Worm (Caenorhabditis elegans) whole organism, early embryonic: Measurements from ENCODE around the gene Y116A8C.29.

Source experiments
- B0310.2 ChIP-seq: sonication (generic microtip); optimal IDR thresholded peaks from 2 replicates; lab custom pipeline; 2016; ENCODE audit warnings: mild to moderate bottlenecking, missing genetic modification characterization, missing compliant biosample characterization
- F13C5.2 ChIP-seq: sonication (generic microtip); optimal IDR thresholded peaks from 2 replicates; lab custom pipeline; 2017; ENCODE audit warnings: mild to moderate bottlenecking, missing genetic modification characterization, inconsistent platforms, missing compliant biosample characterization
- ama-1 ChIP-seq: fragments of 150-350 bp; optimal IDR thresholded peaks from 2 replicates; lab custom pipeline; 2014
- ceh-13 ChIP-seq: fragments of 200-800 bp; sonication (Bioruptor generic); optimal IDR thresholded peaks from 2 replicates; lab custom pipeline; 2018; ENCODE audit warnings: mild to moderate bottlenecking, missing genetic modification characterization, missing compliant biosample characterization
- ets-7 ChIP-seq: sonication (generic microtip); optimal IDR thresholded peaks from 2 replicates; lab custom pipeline; 2016; ENCODE audit warnings: missing genotype, missing genetic modification characterization, missing compliant biosample characterization
- hmbx-1 ChIP-seq: sonication (generic microtip); optimal IDR thresholded peaks from 2 replicates; lab custom pipeline; 2016; ENCODE audit warnings: mild to moderate bottlenecking, missing genetic modification characterization, missing compliant biosample characterization
- hmg-4 ChIP-seq: fragments of 200-800 bp; sonication (Bioruptor generic); optimal IDR thresholded peaks from 2 replicates; lab custom pipeline; 2018; ENCODE audit warnings: mild to moderate bottlenecking, missing genetic modification characterization, missing compliant biosample characterization
- pes-1 ChIP-seq: fragments of 200-800 bp; sonication (Bioruptor generic); IDR thresholded peaks from 2 replicates; pipeline ENCODE4 v1.3.6; 2022; ENCODE audit warnings: missing genetic modification reagents, missing genetic modification characterization, missing compliant biosample characterization
- scrt-1 ChIP-seq: fragments of 200-800 bp; sonication (Bioruptor generic); IDR thresholded peaks from 2 replicates; pipeline ENCODE4 v1.3.6; 2022; ENCODE audit warnings: missing genetic modification characterization, missing compliant biosample characterization
- tbx-11 ChIP-seq: fragments of 200-800 bp; sonication (Bioruptor generic); IDR thresholded peaks from 2 replicates; pipeline ENCODE4 v1.3.6; 2022; ENCODE audit warnings: missing genetic modification characterization, missing compliant biosample characterization
- tbx-37 ChIP-seq: fragments of 200-800 bp; sonication (Bioruptor generic); conservative IDR thresholded peaks from 2 replicates; pipeline ENCODE4 v1.3.6; 2022; ENCODE audit warnings: missing genetic modification reagents, missing genetic modification characterization, missing compliant biosample characterization

ce11 chrIV:17116345-17116744, 22.5 kb downstream of the Y116A8C.29 start, which contains the start of gene cyn-13:
- no peak for TF ChIP-seq tbx-37
- peak; percentile 69 for TF ChIP-seq ama-1 (lab: Kevin White, UChicago)
- TF ChIP-seq hmbx-1 (tag; lab: Kevin White, UChicago) = no peak
- TF ChIP-seq B0310.2 (tag; lab: Kevin White, UChicago) = no peak
- no peak for TF ChIP-seq tbx-11 (GFP tag; lab: Robert Waterston, UW)
- no peak for TF ChIP-seq ceh-13 (GFP tag; lab: Kevin White, UChicago)
- TF ChIP-seq F13C5.2 (tag; lab: Kevin White, UChicago) = no peak
- TF ChIP-seq pes-1 (GFP tag; lab: Robert Waterston, UW) = no peak
- TF ChIP-seq hmg-4 (GFP tag; lab: Kevin White, UChicago) = no peak
- no peak for TF ChIP-seq scrt-1 (GFP tag; lab: Robert Waterston, UW)
- no peak for TF ChIP-seq ets-7 (tag; lab: Kevin White, UChicago)
